Worm (Caenorhabditis elegans): ENCODE data around the gene srpa-68.
A peak's percentile ranks its signal among the peaks of the same experiment; 100 is the strongest.

srpa-68 gene

DNA sequence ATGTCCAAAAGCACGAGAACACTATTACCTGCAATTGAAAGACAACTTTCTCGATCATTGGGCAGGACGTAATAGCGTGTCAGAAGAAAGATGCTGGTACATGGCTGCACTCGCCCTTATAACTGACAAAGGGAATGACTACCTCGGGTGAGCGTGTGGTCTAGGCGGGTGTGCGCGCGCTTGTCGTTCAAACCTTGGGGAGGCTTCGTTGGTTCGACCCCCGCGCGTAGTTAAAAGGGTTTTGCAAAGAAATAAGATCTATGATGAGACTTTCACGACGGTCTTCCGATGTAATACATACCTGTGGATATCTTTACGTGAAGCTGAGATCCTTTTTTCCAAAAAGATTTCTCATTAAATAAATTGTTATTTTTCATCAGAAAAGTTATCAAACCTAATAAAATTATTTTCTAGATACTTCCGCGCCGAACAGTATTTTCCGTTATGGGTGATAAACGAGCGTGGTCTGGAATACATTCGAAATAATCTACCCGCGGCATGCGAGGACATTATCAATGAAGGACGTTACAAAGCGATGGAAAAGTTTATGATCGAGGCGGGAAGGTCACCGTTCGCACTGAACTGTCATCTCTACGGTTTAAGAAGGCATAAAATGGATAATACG, 12.1 kb upstream of the srpa-68 start (continued):
- TF ChIP-seq ztf-1 (GFP tag; conservative IDR thresholded peaks at IDR 0.05) (0 out of 2 replicates have a peak, but pooled peaks have one; percentile 87), nhr-12 (tag; optimal IDR thresholded peaks at IDR 0.05) (no peak), unc-62 (GFP tag; optimal IDR thresholded peaks at IDR 0.05) (peak; percentile 60), gmeb-1 (tag; optimal IDR thresholded peaks at IDR 0.05) (peak; percentile 73), nhr-21 (tag; optimal IDR thresholded peaks at IDR 0.05) (peak; percentile 76), lin-39 (tag; optimal IDR thresholded peaks at IDR 0.05) (no peak), sma-9 (GFP tag; optimal IDR thresholded peaks at IDR 0.05) (peak; percentile 95), sma-9 (tag; optimal IDR thresholded peaks at IDR 0.05) (no peak), skn-1 (tag; optimal IDR thresholded peaks at IDR 0.05) (no peak)

- TF ChIP-seq sma-3 (GFP tag; optimal IDR thresholded peaks at IDR 0.05) (peak; percentile 13), ZK546.5 (tag; optimal IDR thresholded peaks at IDR 0.05) (no peak), mdl-1 (tag; optimal IDR thresholded peaks at IDR 0.05) (no peak), zag-1 (tag; optimal IDR thresholded peaks at IDR 0.05) (no peak), lsy-2 (tag; optimal IDR thresholded peaks at IDR 0.05) (no peak), nhr-129 (tag; optimal IDR thresholded peaks at IDR 0.05) (no peak), crh-2 (tag; optimal IDR thresholded peaks at IDR 0.05) (peak; percentile 31), fos-1 (tag; optimal IDR thresholded peaks at IDR 0.05) (peak; percentile 49), ceh-82 (tag; optimal IDR thresholded peaks at IDR 0.05) (no peak), dmd-4 (tag; optimal IDR thresholded peaks at IDR 0.05) (no peak), ztf-1 (GFP tag; conservative IDR thresholded peaks at IDR 0.05) (no peak), blmp-1 (tag; optimal IDR thresholded peaks at IDR 0.05; ENCODE audit: insufficient read depth) (no peak)
Observed at ce11 chrV:12301985-12302591, 10.6 kb upstream of the srpa-68 start, which contains the start of the genes frm-7 and F55C5.17. Gene frm-7 (plus strand): TSS chrV:12302484. Gene F55C5.17 (plus strand): TSS chrV:12302541.

DNA sequence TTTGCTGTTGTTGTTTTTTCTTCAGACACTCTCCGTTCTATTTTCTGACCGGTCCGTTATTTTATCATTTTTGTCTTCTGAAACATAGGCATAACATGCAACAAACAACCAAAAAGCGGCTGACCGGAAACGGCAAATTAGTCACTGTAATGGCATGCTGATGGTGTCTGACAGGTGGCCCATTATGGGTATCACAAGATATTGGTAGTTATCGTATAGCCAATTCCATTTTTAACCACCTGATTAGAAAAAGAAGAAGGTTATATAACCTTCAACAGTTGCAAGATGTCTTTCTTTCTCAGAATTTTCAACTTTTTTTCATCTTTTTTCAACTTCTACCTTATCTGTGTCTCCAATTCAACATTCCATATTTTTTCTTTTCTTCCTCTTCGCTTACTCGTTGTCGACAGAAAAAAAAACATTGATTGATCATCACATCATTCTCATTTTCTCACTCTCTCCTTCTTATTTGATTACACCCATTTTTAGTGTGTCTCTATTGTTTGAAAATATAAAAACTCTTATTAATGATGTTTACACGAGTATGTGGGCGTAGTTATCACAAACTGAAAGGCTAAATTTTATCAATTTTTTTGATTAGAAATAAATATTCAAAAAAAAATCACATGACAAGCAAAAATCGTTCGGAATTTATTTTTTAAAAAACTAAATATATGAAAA, 9.5 kb upstream of the srpa-68 start:
- peak; percentile 6 for TF ChIP-seq crh-2 (tag; optimal IDR thresholded peaks at IDR 0.05)
- peak; percentile 15 for TF ChIP-seq nhr-21 (tag; optimal IDR thresholded peaks at IDR 0.05)
- peak; percentile 15 for TF ChIP-seq ama-1 (optimal IDR thresholded peaks at IDR 0.05)
- peak; percentile 69 for TF ChIP-seq nhr-25 (tag; optimal IDR thresholded peaks at IDR 0.05)
- TF ChIP-seq sma-3 (GFP tag; optimal IDR thresholded peaks at IDR 0.05) = peak; percentile 37
- TF ChIP-seq lin-13 (GFP tag; optimal IDR thresholded peaks at IDR 0.05) = no peak

DNA sequence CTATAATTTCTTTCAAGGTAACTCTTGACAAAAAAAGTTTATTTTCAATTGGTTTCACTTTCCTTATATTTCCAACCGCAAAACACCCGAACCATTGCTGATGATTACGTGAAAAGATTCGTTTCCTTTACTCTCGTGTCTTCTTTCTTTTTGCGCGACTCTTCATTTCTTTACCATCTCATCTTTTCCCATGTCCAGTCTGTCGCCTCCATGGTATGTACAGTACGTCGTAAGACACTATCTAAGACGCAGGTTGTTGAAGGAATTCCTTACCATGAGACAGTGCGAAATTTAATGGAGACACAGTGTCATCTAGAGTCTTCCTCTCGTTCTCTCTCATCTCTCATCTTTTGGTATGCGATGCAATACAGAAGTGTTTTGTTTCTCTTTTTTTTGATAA, 8.7 kb upstream of the srpa-68 start:
- TF ChIP-seq ceh-16 (tag; optimal IDR thresholded peaks at IDR 0.05) (no peak), alr-1 (tag; optimal IDR thresholded peaks at IDR 0.05) (no peak), skn-1 (tag; optimal IDR thresholded peaks at IDR 0.05) (no peak), blmp-1 (tag; optimal IDR thresholded peaks at IDR 0.05; ENCODE audit: insufficient read depth) (peak; percentile 84), sma-3 (GFP tag; optimal IDR thresholded peaks at IDR 0.05) (peak; percentile 86), sem-4 (tag; optimal IDR thresholded peaks at IDR 0.05) (peak; percentile 64), nhr-237 (tag; optimal IDR thresholded peaks at IDR 0.05) (no peak), lin-39 (tag; optimal IDR thresholded peaks at IDR 0.05) (no peak), unc-39 (tag; optimal IDR thresholded peaks at IDR 0.05) (no peak), unc-55 (GFP tag; optimal IDR thresholded peaks at IDR 0.05) (no peak), nhr-21 (tag; optimal IDR thresholded peaks at IDR 0.05) (peak; percentile 87), ztf-4 (tag; optimal IDR thresholded peaks at IDR 0.05) (no peak), F13H6.1 (tag; optimal IDR thresholded peaks at IDR 0.05) (peak; percentile 71), mdl-1 (tag; optimal IDR thresholded peaks at IDR 0.05) (peak in 1 of 2 experiments; percentile 18), nhr-25 (tag; optimal IDR thresholded peaks at IDR 0.05) (peak; percentile 88), nhr-23 (tag; optimal IDR thresholded peaks at IDR 0.05) (no peak), egl-27 (tag; optimal IDR thresholded peaks at IDR 0.05) (peak; percentile 75), zag-1 (tag; optimal IDR thresholded peaks at IDR 0.05) (no peak), crh-2 (tag; optimal IDR thresholded peaks at IDR 0.05) (peak; percentile 80), fos-1 (tag; optimal IDR thresholded peaks at IDR 0.05) (peak; percentile 82), elt-3 (tag; optimal IDR thresholded peaks at IDR 0.05) (no peak), C34F6.9 (tag; optimal IDR thresholded peaks at IDR 0.05) (peak; percentile 54), nhr-129 (tag; optimal IDR thresholded peaks at IDR 0.05) (peak; percentile 89), ztf-11 (tag; optimal IDR thresholded peaks at IDR 0.05) (no peak), mbf-1 (tag; optimal IDR thresholded peaks at IDR 0.05) (no peak), peb-1 (tag; optimal IDR thresholded peaks at IDR 0.05) (no peak), snpc-4 (tag; optimal IDR thresholded peaks at IDR 0.05) (peak; percentile 1), nhr-11 (tag; optimal IDR thresholded peaks at IDR 0.05) (no peak), sma-9 (GFP tag; optimal IDR thresholded peaks at IDR 0.05) (peak; percentile 89), sma-9 (tag; optimal IDR thresholded peaks at IDR 0.05) (no peak), lin-11 (tag; optimal IDR thresholded peaks at IDR 0.05) (no peak), lsy-2 (tag; optimal IDR thresholded peaks at IDR 0.05) (peak in 1 of 2 experiments; percentile 60), ZK546.5 (tag; optimal IDR thresholded peaks at IDR 0.05) (no peak), Y55F3AM.14 (GFP tag; optimal IDR thresholded peaks at IDR 0.05) (no peak), ceh-82 (tag; optimal IDR thresholded peaks at IDR 0.05) (no peak), nhr-10 (tag; optimal IDR thresholded peaks at IDR 0.05) (no peak)

Measured in whole organism, L2 larva.